Worm (Caenorhabditis elegans) whole organism, young adult: ENCODE measurements around the gene Y38F1A.4.

ENCODE experiments used
- B0019.2 ChIP-seq: fragments of 200-800 bp; sonication (Bioruptor generic); conservative IDR thresholded peaks from 2 replicates; pipeline ENCODE4 v1.3.6; 2022; ENCODE audit warnings: missing genetic modification reagents, missing genetic modification characterization, missing compliant biosample characterization
- B0035.1 ChIP-seq: sonication (generic microtip); optimal IDR thresholded peaks from 2 replicates; lab custom pipeline; 2016; ENCODE audit warnings: missing genetic modification characterization, mild to moderate bottlenecking, missing compliant biosample characterization, missing genotype, missing genetic modification reagents
- C17E4.6 ChIP-seq: fragments of 200-800 bp; sonication (Bioruptor generic); IDR thresholded peaks from 2 replicates; pipeline ENCODE4 v1.3.6; 2022; ENCODE audit warnings: missing genetic modification reagents, missing genetic modification characterization, missing compliant biosample characterization
- F10E7.11 ChIP-seq: sonication (generic microtip); optimal IDR thresholded peaks from 2 replicates; lab custom pipeline; 2017; ENCODE audit warnings: mild to moderate bottlenecking, missing genetic modification characterization, moderate library complexity, missing compliant biosample characterization
- F23B12.7 ChIP-seq: sonication (generic microtip); optimal IDR thresholded peaks from 2 replicates; lab custom pipeline; 2017; ENCODE audit warnings: missing genetic modification characterization, mild to moderate bottlenecking, missing compliant biosample characterization, antibody characterized with exemption, moderate library complexity; ENCODE audit not compliant: insufficient read depth
- F33H1.4 ChIP-seq: fragments of 200-800 bp; sonication (Bioruptor generic); IDR thresholded peaks from 2 replicates; pipeline ENCODE4 v1.3.6; 2022; ENCODE audit warnings: missing genetic modification reagents, missing genetic modification characterization, missing compliant biosample characterization
- Y95B8A.8 ChIP-seq: fragments of 200-800 bp; sonication (Bioruptor generic); IDR thresholded peaks from 2 replicates; pipeline ENCODE4 v1.3.6; 2022; ENCODE audit warnings: missing genetic modification reagents, missing genetic modification characterization, missing compliant biosample characterization
- ama-1 ChIP-seq, 3 experiments: fragments of 150-350 bp in 1 of 3; sonication (generic microtip) in 2 of 3; optimal IDR thresholded peaks; 2 replicates each; lab custom pipeline; 2014 to 2018; ENCODE audit warnings: missing biosample characterization in 2 of 3, missing genetic modification characterization in 2 of 3, missing genetic modification reagents in 2 of 3
- aptf-2 ChIP-seq: fragments of 200-800 bp; sonication (Bioruptor generic); conservative IDR thresholded peaks from 2 replicates; pipeline ENCODE4 v1.3.6; 2022; ENCODE audit warnings: missing genetic modification reagents, missing genetic modification characterization, missing compliant biosample characterization
- aptf-3 ChIP-seq: fragments of 200-800 bp; sonication (Bioruptor generic); IDR thresholded peaks from 2 replicates; pipeline ENCODE4 v1.3.6; 2022; ENCODE audit warnings: missing genetic modification characterization, missing compliant biosample characterization
- attf-3 ChIP-seq: fragments of 200-800 bp; sonication (Bioruptor generic); conservative IDR thresholded peaks from 2 replicates; pipeline ENCODE4 v1.3.6; 2022; ENCODE audit warnings: missing genetic modification reagents, missing genetic modification characterization, missing compliant biosample characterization
- bed-1 ChIP-seq: fragments of 200-800 bp; sonication (Bioruptor generic); IDR thresholded peaks from 2 replicates; pipeline ENCODE4 v1.3.6; 2022; ENCODE audit warnings: missing genetic modification reagents, missing genetic modification characterization, missing compliant biosample characterization
- bed-2 ChIP-seq: fragments of 200-800 bp; sonication (Bioruptor generic); IDR thresholded peaks from 2 replicates; pipeline ENCODE4 v1.3.6; 2022; ENCODE audit warnings: missing genetic modification reagents, missing genetic modification characterization, missing compliant biosample characterization
- cebp-2 ChIP-seq: fragments of 200-800 bp; sonication (Bioruptor generic); IDR thresholded peaks from 2 replicates; pipeline ENCODE4 v1.3.6; 2022; ENCODE audit warnings: missing genetic modification characterization, missing compliant biosample characterization
- ceh-58 ChIP-seq: fragments of 200-800 bp; sonication (Bioruptor generic); IDR thresholded peaks from 2 replicates; pipeline ENCODE4 v1.3.6; 2022; ENCODE audit warnings: missing genetic modification characterization, missing compliant biosample characterization
- ceh-79 ChIP-seq: sonication (generic microtip); optimal IDR thresholded peaks from 2 replicates; lab custom pipeline; 2017; ENCODE audit warnings: mild to moderate bottlenecking, missing genetic modification characterization, missing compliant biosample characterization
- die-1 ChIP-seq: sonication (generic microtip); optimal IDR thresholded peaks from 2 replicates; lab custom pipeline; 2016; ENCODE audit warnings: missing genotype, mild to moderate bottlenecking, missing genetic modification characterization, missing compliant biosample characterization
- dpl-1 ChIP-seq: fragments of 150-350 bp; optimal IDR thresholded peaks from 2 replicates; lab custom pipeline; 2014; ENCODE audit warnings: missing biosample characterization, missing genetic modification reagents, missing genetic modification characterization
- ekl-4 ChIP-seq: fragments of 200-800 bp; sonication (Bioruptor generic); IDR thresholded peaks from 2 replicates; pipeline ENCODE4 v1.3.6; 2022; ENCODE audit warnings: missing genetic modification reagents, missing genetic modification characterization, missing compliant biosample characterization
- ets-4 ChIP-seq: fragments of 200-800 bp; sonication (Bioruptor generic); optimal IDR thresholded peaks from 2 replicates; lab custom pipeline; 2018; ENCODE audit warnings: mild to moderate bottlenecking, missing genetic modification characterization, missing compliant biosample characterization
- hmg-1.2 ChIP-seq: fragments of 200-800 bp; sonication (Bioruptor generic); IDR thresholded peaks from 2 replicates; pipeline ENCODE4 v1.3.6; 2022; ENCODE audit warnings: missing genetic modification reagents, missing genetic modification characterization, missing compliant biosample characterization
- lag-1 ChIP-seq: fragments of 200-800 bp; sonication (Bioruptor generic); IDR thresholded peaks from 2 replicates; pipeline ENCODE4 v1.3.6; 2022; ENCODE audit warnings: missing genetic modification reagents, missing genetic modification characterization, missing compliant biosample characterization
- let-526 ChIP-seq: fragments of 200-800 bp; sonication (Bioruptor generic); IDR thresholded peaks from 2 replicates; pipeline ENCODE4 v1.3.6; 2022; ENCODE audit warnings: missing genetic modification reagents, missing genetic modification characterization, missing compliant biosample characterization
- let-607 ChIP-seq, 2 experiments: fragments of 200-800 bp in 1 of 2; sonication (Bioruptor generic) in 1 of 2; sonication (generic microtip) in 1 of 2; optimal IDR thresholded peaks; 2 replicates each; lab custom pipeline; 2016 to 2018; ENCODE audit warnings: mild to moderate bottlenecking in 2 of 2, missing compliant biosample characterization in 2 of 2, missing genetic modification characterization in 2 of 2, moderate library complexity in 2 of 2, missing genotype in 1 of 2
- lsl-1 ChIP-seq: fragments of 200-800 bp; sonication (Bioruptor generic); optimal IDR thresholded peaks from 2 replicates; lab custom pipeline; 2018; ENCODE audit warnings: mild to moderate bottlenecking, missing genetic modification characterization, moderate library complexity, missing compliant biosample characterization
- madf-10 ChIP-seq: sonication (generic microtip); optimal IDR thresholded peaks from 2 replicates; lab custom pipeline; 2016; ENCODE audit warnings: mild to moderate bottlenecking, missing genetic modification characterization, missing compliant biosample characterization
- madf-6 ChIP-seq: fragments of 200-800 bp; sonication (Bioruptor generic); IDR thresholded peaks from 2 replicates; pipeline ENCODE4 v1.3.6; 2022; ENCODE audit warnings: missing genetic modification reagents, missing genetic modification characterization, missing compliant biosample characterization
- madf-8 ChIP-seq: fragments of 200-800 bp; sonication (Bioruptor generic); conservative IDR thresholded peaks from 2 replicates; pipeline ENCODE4 v1.3.6; 2022; ENCODE audit warnings: missing genetic modification reagents, missing genetic modification characterization, missing compliant biosample characterization
- mxl-1 ChIP-seq: sonication (generic microtip); optimal IDR thresholded peaks from 2 replicates; lab custom pipeline; 2016; ENCODE audit warnings: missing genetic modification characterization, missing compliant biosample characterization
- nhr-90 ChIP-seq: sonication (generic microtip); optimal IDR thresholded peaks from 2 replicates; lab custom pipeline; 2016; ENCODE audit warnings: missing genotype, mild to moderate bottlenecking, missing genetic modification characterization, missing compliant biosample characterization
- pha-4 ChIP-seq: fragments of 150-350 bp; sonication (generic microtip); optimal IDR thresholded peaks from 2 replicates; lab custom pipeline; 2014; ENCODE audit warnings: missing biosample characterization, missing genetic modification reagents, missing genetic modification characterization
- rpc-1 ChIP-seq, 2 experiments: fragments of 150-350 bp in 1 of 2; sonication (generic microtip) in 1 of 2; optimal IDR thresholded peaks; 2 replicates each; lab custom pipeline; 2014 to 2018; ENCODE audit warnings: missing biosample characterization in 1 of 2, missing genetic modification characterization in 1 of 2, missing genetic modification reagents in 1 of 2, missing genotype in 1 of 2
- snpc-1.3 ChIP-seq: sonication (generic microtip); optimal IDR thresholded peaks from 2 replicates; lab custom pipeline; 2017; ENCODE audit warnings: missing genetic modification characterization, mild to moderate bottlenecking, missing compliant biosample characterization, antibody characterized with exemption, moderate library complexity, missing genotype, missing genetic modification reagents; ENCODE audit not compliant: insufficient read depth
- somi-1 ChIP-seq: fragments of 200-800 bp; sonication (Bioruptor generic); optimal IDR thresholded peaks from 2 replicates; lab custom pipeline; 2018; ENCODE audit warnings: mild to moderate bottlenecking, missing genetic modification characterization, missing compliant biosample characterization
- tbp1 ChIP-seq: fragments of 200-800 bp; sonication (Bioruptor generic); optimal IDR thresholded peaks from 2 replicates; lab custom pipeline; 2018; ENCODE audit warnings: mild to moderate bottlenecking, missing genetic modification characterization, missing compliant biosample characterization
- unc-62 ChIP-seq: fragments of 150-350 bp; optimal IDR thresholded peaks from 2 replicates; lab custom pipeline; 2014; ENCODE audit warnings: missing biosample characterization, missing genetic modification reagents, missing genetic modification characterization
- xnd-1 ChIP-seq: sonication (generic microtip); optimal IDR thresholded peaks from 2 replicates; lab custom pipeline; 2016; ENCODE audit warnings: missing genotype, missing genetic modification reagents, missing genetic modification characterization, missing compliant biosample characterization
- ztf-18 ChIP-seq: sonication (generic microtip); optimal IDR thresholded peaks from 2 replicates; lab custom pipeline; 2016; ENCODE audit warnings: missing genotype, mild to moderate bottlenecking, missing genetic modification characterization, missing compliant biosample characterization
- ztf-25 ChIP-seq: fragments of 200-800 bp; sonication (Bioruptor generic); IDR thresholded peaks from 2 replicates; pipeline ENCODE4 v1.3.6; 2022; ENCODE audit warnings: missing genetic modification reagents, missing genetic modification characterization, missing compliant biosample characterization

The Y38F1A.4 gene

ce11 chrII:12966274-12966673, 3.2 kb downstream of the Y38F1A.4 start (continued):
- TF ChIP-seq snpc-1.3 (tag; lab: Kevin White, UChicago) (no peak), aptf-2 (GFP tag; lab: Robert Waterston, UW) (no peak), madf-10 (no peak), let-526 (GFP tag; lab: Robert Waterston, UW) (no peak)

DNA sequence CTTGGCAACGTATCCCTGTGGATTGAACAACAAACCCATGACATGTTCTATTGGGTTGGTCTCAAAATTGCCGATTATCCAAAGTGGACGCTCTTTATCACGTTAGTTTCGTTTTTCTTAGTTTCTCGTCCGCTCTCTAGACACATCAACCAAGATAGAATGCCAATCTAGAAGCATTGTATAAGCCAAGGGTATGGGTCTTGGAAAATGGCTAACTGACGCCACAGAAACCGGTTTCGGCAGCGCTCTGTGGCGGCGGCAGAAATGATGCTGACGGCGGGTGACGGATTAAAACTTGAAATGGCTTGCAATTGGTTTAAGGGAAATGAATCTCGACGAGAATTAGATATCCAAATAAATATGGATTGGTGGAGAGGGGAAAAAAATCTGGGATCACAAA, 3.9 kb downstream of the Y38F1A.4 start:
- TF ChIP-seq tbp1 (GFP tag; lab: Kevin White, UChicago) (no peak), ztf-18 (tag; lab: Kevin White, UChicago) (no peak), let-526 (GFP tag; lab: Robert Waterston, UW) (no peak), ceh-58 (no peak), unc-62 (no peak), ama-1 (optimal IDR thresholded peaks at IDR 0.05; lab: Kevin White, UChicago) (no peak), ama-1 (GFP tag; optimal IDR thresholded peaks at IDR 0.05; lab: Kevin White, UChicago) (no peak), rpc-1 (optimal IDR thresholded peaks at IDR 0.05; lab: Kevin White, UChicago) (no peak), rpc-1 (tag; optimal IDR thresholded peaks at IDR 0.05; lab: Kevin White, UChicago) (no peak), ztf-25 (GFP tag; lab: Robert Waterston, UW) (no peak), attf-3 (GFP tag; lab: Robert Waterston, UW) (no peak), ets-4 (GFP tag; lab: Kevin White, UChicago) (no peak), madf-8 (GFP tag; lab: Robert Waterston, UW) (no peak), cebp-2 (GFP tag; lab: Robert Waterston, UW) (no peak), pha-4 (tag; lab: Kevin White, UChicago) (no peak), B0035.1 (tag; lab: Kevin White, UChicago) (no peak), die-1 (tag; lab: Kevin White, UChicago) (no peak), bed-2 (GFP tag; lab: Robert Waterston, UW) (no peak), bed-1 (no peak), dpl-1 (GFP tag; lab: Kevin White, UChicago) (no peak)

- no peak for TF ChIP-seq lag-1
- TF ChIP-seq F23B12.7 (tag; lab: Kevin White, UChicago): no peak
- no peak for TF ChIP-seq hmg-1.2 (GFP tag; lab: Robert Waterston, UW)
- no peak for TF ChIP-seq nhr-90 (tag; lab: Kevin White, UChicago)
- TF ChIP-seq unc-62: no peak
- TF ChIP-seq Y95B8A.8 (GFP tag; lab: Robert Waterston, UW): no peak
Measured at ce11 chrII:12965538-12965588, 4.2 kb downstream of the Y38F1A.4 start, which contains the start of gene ptr-18. TSS of gene ptr-18 (plus strand) at chrII:12965546.

- TF ChIP-seq dpl-1 (GFP tag; lab: Kevin White, UChicago) (no peak), mxl-1 (tag; lab: Kevin White, UChicago) (no peak), ekl-4 (GFP tag; lab: Robert Waterston, UW) (no peak), aptf-3 (GFP tag; lab: Robert Waterston, UW) (no peak), madf-6 (GFP tag; lab: Robert Waterston, UW) (no peak), F10E7.11 (tag; lab: Kevin White, UChicago) (no peak), somi-1 (GFP tag; lab: Kevin White, UChicago) (no peak), madf-8 (GFP tag; lab: Robert Waterston, UW) (no peak), C17E4.6 (GFP tag; lab: Robert Waterston, UW) (no peak), lsl-1 (no peak), bed-1 (no peak), cebp-2 (GFP tag; lab: Robert Waterston, UW) (no peak), B0019.2 (GFP tag; lab: Robert Waterston, UW) (no peak), xnd-1 (tag; lab: Kevin White, UChicago) (no peak), ceh-79 (tag; lab: Kevin White, UChicago) (no peak), unc-62 (no peak), hmg-1.2 (GFP tag; lab: Robert Waterston, UW) (no peak), let-607 (tag; optimal IDR thresholded peaks at IDR 0.05; lab: Kevin White, UChicago) (no peak), F33H1.4 (GFP tag; lab: Robert Waterston, UW) (no peak)
Measured at ce11 chrII:12965138-12965537, 4.4 kb downstream of the Y38F1A.4 start.
